Worm (Caenorhabditis elegans) whole organism, L1 larva: ENCODE measurements around the gene glb-1.

ENCODE experiments used
- C34B4.2 ChIP-seq: sonication (generic microtip); optimal IDR thresholded peaks from 2 replicates; lab custom pipeline; 2017; ENCODE audit warnings: mild to moderate bottlenecking, missing genetic modification characterization, missing compliant biosample characterization
- ama-1 ChIP-seq: fragments of 150-350 bp; optimal IDR thresholded peaks from 2 replicates; lab custom pipeline; 2014
- ceh-63 ChIP-seq: fragments of 200-800 bp; sonication (Bioruptor generic); optimal IDR thresholded peaks from 2 replicates; lab custom pipeline; 2018; ENCODE audit warnings: mild to moderate bottlenecking, missing genetic modification characterization, missing compliant biosample characterization
- ceh-82 ChIP-seq, 3 experiments: fragments of 150-350 bp in 1 of 3; sonication (generic microtip) in 2 of 3; optimal IDR thresholded peaks; 2 replicates each; lab custom pipeline; 2014 to 2017; ENCODE audit warnings: missing biosample characterization in 3 of 3, missing genetic modification characterization in 3 of 3
- efl-1 ChIP-seq, 4 experiments: fragments of 150-350 bp; optimal IDR thresholded peaks in 3 of 4; peaks in 1 of 4; 1 replicate in 1 of 4; 2 replicates in 3 of 4; lab custom pipeline; 2014; ENCODE audit warnings: missing biosample characterization in 2 of 4, missing genetic modification characterization in 2 of 4, missing genetic modification reagents in 2 of 4
- egl-27 ChIP-seq, 2 experiments: fragments of 150-350 bp in 1 of 2; sonication (generic microtip); optimal IDR thresholded peaks; 3 replicates each; lab custom pipeline; 2017 to 2018; ENCODE audit warnings: missing biosample characterization in 2 of 2, missing genetic modification characterization in 2 of 2, missing genetic modification reagents in 2 of 2
- elt-2 ChIP-seq: sonication (generic microtip); optimal IDR thresholded peaks from 2 replicates; lab custom pipeline; 2016; ENCODE audit warnings: missing genetic modification characterization, mild to moderate bottlenecking, inconsistent platforms, missing compliant biosample characterization, missing genetic modification reagents
- fkh-10 ChIP-seq: sonication (generic microtip); optimal IDR thresholded peaks from 2 replicates; lab custom pipeline; 2017; ENCODE audit warnings: missing biosample characterization, missing genetic modification reagents, missing genetic modification characterization
- grh-1 ChIP-seq: fragments of 200-800 bp; sonication (Bioruptor generic); IDR thresholded peaks from 2 replicates; pipeline ENCODE4 v1.3.6; 2022; ENCODE audit warnings: missing genetic modification reagents, missing genetic modification characterization, missing compliant biosample characterization
- lin-14 ChIP-seq: fragments of 200-800 bp; sonication (Bioruptor generic); optimal IDR thresholded peaks from 2 replicates; lab custom pipeline; 2018; ENCODE audit warnings: mild to moderate bottlenecking, missing genetic modification characterization, moderate library complexity, missing compliant biosample characterization
- lin-35 ChIP-seq, 2 experiments: fragments of 150-350 bp; optimal IDR thresholded peaks; 2 replicates each; lab custom pipeline; 2014; ENCODE audit warnings: missing biosample characterization in 2 of 2, missing genetic modification characterization in 2 of 2, missing genetic modification reagents in 2 of 2
- mef-2 ChIP-seq: fragments of 150-350 bp; optimal IDR thresholded peaks from 2 replicates; lab custom pipeline; 2014; ENCODE audit warnings: missing biosample characterization, missing genetic modification characterization
- nhr-47 ChIP-seq: sonication (generic microtip); optimal IDR thresholded peaks from 2 replicates; lab custom pipeline; 2016; ENCODE audit warnings: mild to moderate bottlenecking, missing genetic modification characterization, moderate library complexity, missing compliant biosample characterization
- nhr-71 ChIP-seq: sonication (generic microtip); optimal IDR thresholded peaks from 2 replicates; lab custom pipeline; 2016; ENCODE audit warnings: mild to moderate bottlenecking, missing genetic modification characterization, moderate library complexity, missing compliant biosample characterization
- nhr-85 ChIP-seq: sonication (generic microtip); peaks from one replicate; lab custom pipeline; 2016; ENCODE audit warnings: missing genetic modification characterization, inconsistent platforms, missing compliant biosample characterization
- nhr-90 ChIP-seq: sonication (generic microtip); optimal IDR thresholded peaks from 2 replicates; lab custom pipeline; 2016; ENCODE audit warnings: mild to moderate bottlenecking, missing genetic modification characterization, missing compliant biosample characterization; ENCODE audit not compliant: poor library complexity
- snu-23 ChIP-seq: sonication (generic microtip); optimal IDR thresholded peaks from 2 replicates; lab custom pipeline; 2016; ENCODE audit warnings: missing genetic modification characterization, missing compliant biosample characterization
- sptf-1 ChIP-seq: fragments of 150-350 bp; optimal IDR thresholded peaks from 2 replicates; lab custom pipeline; 2014; ENCODE audit warnings: missing biosample characterization, missing genetic modification characterization
- swsn-7 ChIP-seq: sonication (generic microtip); optimal IDR thresholded peaks from 2 replicates; lab custom pipeline; 2016; ENCODE audit warnings: missing genetic modification characterization, missing compliant biosample characterization
- tbx-2 ChIP-seq: sonication (generic microtip); optimal IDR thresholded peaks from 2 replicates; lab custom pipeline; 2016; ENCODE audit warnings: missing genetic modification characterization, missing compliant biosample characterization
- zip-4 ChIP-seq: fragments of 200-800 bp; sonication (Bioruptor generic); optimal IDR thresholded peaks from 2 replicates; lab custom pipeline; 2018; ENCODE audit warnings: mild to moderate bottlenecking, missing genetic modification characterization, moderate library complexity, missing compliant biosample characterization

The glb-1 gene

DNA sequence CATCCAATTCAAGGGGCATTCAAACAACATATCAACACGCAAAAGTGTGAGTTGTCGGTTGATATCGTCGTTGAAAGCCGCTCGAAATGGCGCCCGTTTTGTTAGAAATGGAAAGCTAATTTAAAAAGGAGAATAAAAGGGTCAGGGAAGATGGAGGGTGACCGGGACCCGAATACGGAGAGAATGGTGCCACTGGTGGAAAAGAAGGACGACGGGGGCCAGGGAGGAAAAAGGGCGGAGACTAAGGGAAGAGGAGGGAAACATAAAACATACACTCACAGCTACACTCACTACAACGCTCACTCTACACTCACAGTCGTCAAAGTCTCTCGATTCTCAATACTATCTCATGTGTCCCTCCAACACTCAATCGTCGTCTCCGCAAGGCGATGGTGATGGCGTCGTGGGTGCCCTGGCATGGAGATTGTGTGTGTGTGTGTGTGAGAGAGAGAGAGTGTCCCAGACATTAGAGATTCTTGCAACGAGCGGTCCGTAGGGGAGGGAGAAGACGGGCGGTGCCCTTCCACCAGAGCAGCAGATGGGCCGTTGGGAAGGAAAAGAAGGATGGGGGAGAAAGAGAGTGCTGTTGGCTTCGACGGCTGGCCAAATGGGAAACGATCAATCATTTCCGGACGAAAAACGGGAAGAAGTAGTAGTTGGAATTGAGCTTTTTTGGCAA is 49.0 kb downstream of the glb-1 start (continued):
- TF ChIP-seq sptf-1 (tag; lab: Kevin White, UChicago) (no peak), mef-2 (tag; lab: Kevin White, UChicago) (peak; percentile 72)

DNA sequence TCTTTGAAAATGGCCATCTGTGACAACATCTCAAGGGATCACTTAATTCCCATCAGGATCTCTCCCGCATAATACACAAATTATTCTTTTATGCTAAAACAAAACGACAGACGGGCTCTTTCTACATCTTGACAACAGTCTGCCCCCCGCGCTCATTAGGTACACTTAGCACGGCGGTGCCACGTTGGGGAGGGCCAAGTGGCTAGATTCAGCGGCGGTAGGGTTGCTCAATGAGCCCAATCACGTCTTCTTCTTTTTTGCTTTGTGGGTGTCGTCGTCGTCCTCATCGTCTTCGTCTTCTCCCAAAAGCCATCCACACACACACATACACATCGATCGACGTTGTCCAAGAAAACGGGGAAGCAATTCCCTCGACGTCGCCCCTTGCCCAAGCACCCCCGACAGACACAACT is 50.0 kb downstream of the glb-1 start:
- TF ChIP-seq swsn-7 (tag; lab: Kevin White, UChicago) (peak; percentile 39), lin-14 (peak; percentile 75), snu-23 (peak; percentile 8), nhr-85 (tag; lab: Kevin White, UChicago) (peak; percentile 73), elt-2 (tag; lab: Kevin White, UChicago) (no peak), C34B4.2 (no peak), ceh-82 (tag; optimal IDR thresholded peaks at IDR 0.05; lab: Kevin White, UChicago) (peak in 1 of 3 experiments; percentile 64), ama-1 (lab: Kevin White, UChicago) (no peak), efl-1 (optimal IDR thresholded peaks at IDR 0.05; lab: Kevin White, UChicago) (no peak), efl-1 (GFP tag; optimal IDR thresholded peaks at IDR 0.05 in 1 of 2; lab: Kevin White, UChicago) (peak in 1 of 2 experiments; percentile 72), mef-2 (tag; lab: Kevin White, UChicago) (no peak), egl-27 (tag; optimal IDR thresholded peaks at IDR 0.05; lab: Kevin White, UChicago) (no peak), grh-1 (no peak), nhr-71 (peak; percentile 19), nhr-90 (tag; lab: Kevin White, UChicago) (no peak), tbx-2 (tag; lab: Kevin White, UChicago) (peak; percentile 32), ceh-63 (GFP tag; lab: Kevin White, UChicago) (peak; percentile 28), nhr-47 (peak; percentile 11), lin-35 (GFP tag; optimal IDR thresholded peaks at IDR 0.05; lab: Kevin White, UChicago) (peak in 1 of 2 experiments; percentile 8), zip-4 (GFP tag; lab: Kevin White, UChicago) (no peak), fkh-10 (peak; percentile 26)
